Fruit fly (Drosophila melanogaster) whole organism, prepupa: ENCODE measurements around the gene CG18171.
A peak's percentile ranks its signal among the peaks of the same experiment; 100 is the strongest.

ENCODE experiments used
- Blimp-1 ChIP-seq: fragments of 200-800 bp; sonication (Bioruptor generic); optimal IDR thresholded peaks from 3 replicates; lab custom pipeline; 2017; ENCODE audit warnings: missing biosample characterization, missing genetic modification characterization, mild to moderate bottlenecking, moderate library complexity, missing genetic modification reagents
- CG10669 ChIP-seq: fragments of 200-800 bp; sonication (Bioruptor generic); optimal IDR thresholded peaks from 3 replicates; lab custom pipeline; 2018; ENCODE audit warnings: missing biosample characterization, mild to moderate bottlenecking, missing genetic modification characterization, moderate library complexity
- CG11294 ChIP-seq: fragments of 200-800 bp; sonication (Bioruptor generic); IDR thresholded peaks from 2 replicates; pipeline ENCODE4 v1.3.6; 2022; ENCODE audit warnings: missing biosample characterization, missing genetic modification characterization
- CG11762 ChIP-seq: fragments of 200-800 bp; sonication (Bioruptor generic); optimal IDR thresholded peaks from 3 replicates; lab custom pipeline; 2016; ENCODE audit warnings: missing biosample characterization, missing genetic modification characterization; ENCODE audit not compliant: insufficient read depth
- CG15336 ChIP-seq: fragments of 200-800 bp; sonication (Bioruptor generic); IDR thresholded peaks from 2 replicates; pipeline ENCODE4 v1.3.6; 2022; ENCODE audit warnings: missing biosample characterization, missing genetic modification characterization
- CG1621 ChIP-seq: fragments of 200-800 bp; sonication (Bioruptor generic); optimal IDR thresholded peaks from 3 replicates; lab custom pipeline; 2018; ENCODE audit warnings: missing biosample characterization, mild to moderate bottlenecking, missing genetic modification characterization
- CG31627 ChIP-seq: fragments of 200-800 bp; sonication (Bioruptor generic); optimal IDR thresholded peaks from 3 replicates; lab custom pipeline; 2016; ENCODE audit warnings: missing biosample characterization, missing genetic modification characterization
- CG32006 ChIP-seq: fragments of 200-800 bp; sonication (Bioruptor generic); optimal IDR thresholded peaks from 3 replicates; lab custom pipeline; 2017; ENCODE audit warnings: missing biosample characterization, mild to moderate bottlenecking, missing genetic modification characterization
- CG34406 ChIP-seq: fragments of 200-800 bp; sonication (Bioruptor generic); optimal IDR thresholded peaks from 3 replicates; lab custom pipeline; 2016; ENCODE audit warnings: missing biosample characterization, missing genetic modification characterization
- CG3919 ChIP-seq: fragments of 200-800 bp; sonication (Bioruptor generic); optimal IDR thresholded peaks from 3 replicates; lab custom pipeline; 2016; ENCODE audit warnings: missing biosample characterization, missing genetic modification characterization
- CG6276 ChIP-seq: fragments of 200-800 bp; sonication (Bioruptor generic); optimal IDR thresholded peaks from 2 replicates; lab custom pipeline; 2017; ENCODE audit warnings: missing biosample characterization, mild to moderate bottlenecking, missing genetic modification characterization
- CG6792 ChIP-seq: fragments of 200-800 bp; sonication (Bioruptor generic); optimal IDR thresholded peaks from 3 replicates; lab custom pipeline; 2016; ENCODE audit warnings: missing biosample characterization, missing genetic modification characterization
- CG6808 ChIP-seq: fragments of 200-800 bp; sonication (Bioruptor generic); optimal IDR thresholded peaks from 3 replicates; lab custom pipeline; 2017; ENCODE audit warnings: missing biosample characterization, missing genetic modification characterization, mild to moderate bottlenecking, moderate library complexity, missing genetic modification reagents
- CG8632 ChIP-seq: fragments of 200-800 bp; sonication (Bioruptor generic); optimal IDR thresholded peaks from 3 replicates; lab custom pipeline; 2016; ENCODE audit warnings: missing biosample characterization, missing genetic modification characterization
- CG9139 ChIP-seq: fragments of 200-800 bp; sonication (Bioruptor generic); optimal IDR thresholded peaks from 3 replicates; lab custom pipeline; 2017; ENCODE audit warnings: missing biosample characterization, mild to moderate bottlenecking, missing genetic modification characterization
- Eip75B ChIP-seq: fragments of 200-800 bp; sonication (Bioruptor generic); optimal IDR thresholded peaks from 3 replicates; lab custom pipeline; 2016; ENCODE audit warnings: missing biosample characterization, missing genetic modification characterization
- Eip78C ChIP-seq: fragments of 200-800 bp; sonication (Bioruptor generic); peaks from one replicate; lab custom pipeline; 2016; ENCODE audit warnings: missing biosample characterization, missing genetic modification characterization
- Ets96B ChIP-seq: fragments of 200-800 bp; optimal IDR thresholded peaks from 2 replicates; lab custom pipeline; 2019; ENCODE audit warnings: missing biosample characterization, mild to moderate bottlenecking, missing genetic modification characterization, moderate library complexity
- Gug ChIP-seq: fragments of 200-800 bp; sonication (Bioruptor generic); IDR thresholded peaks from 2 replicates; pipeline ENCODE4 v1.3.6; 2022; ENCODE audit warnings: missing biosample characterization, missing genetic modification characterization
- Hr38 ChIP-seq: sonication (Bioruptor generic); optimal IDR thresholded peaks from 2 replicates; lab custom pipeline; 2016; ENCODE audit warnings: missing biosample characterization, missing genetic modification characterization
- Hr39 ChIP-seq: fragments of 200-800 bp; sonication (Bioruptor generic); optimal IDR thresholded peaks from 2 replicates; lab custom pipeline; 2016; ENCODE audit warnings: missing biosample characterization, missing genetic modification characterization
- Hr4 ChIP-seq: fragments of 200-800 bp; sonication (Bioruptor generic); optimal IDR thresholded peaks from 3 replicates; lab custom pipeline; 2016; ENCODE audit warnings: missing biosample characterization, missing genetic modification characterization
- Lpt ChIP-seq: fragments of 200-800 bp; sonication (Bioruptor generic); optimal IDR thresholded peaks from 3 replicates; lab custom pipeline; 2016; ENCODE audit warnings: missing biosample characterization, missing genetic modification characterization
- Smox ChIP-seq: fragments of 200-800 bp; sonication (Bioruptor generic); optimal IDR thresholded peaks from 3 replicates; lab custom pipeline; 2016; ENCODE audit warnings: missing biosample characterization, missing genetic modification characterization
- Sox102F ChIP-seq: fragments of 200-800 bp; sonication (Bioruptor generic); optimal IDR thresholded peaks from 2 replicates; lab custom pipeline; 2016; ENCODE audit warnings: missing biosample characterization, mild to moderate bottlenecking, missing genetic modification characterization
- Sox14 ChIP-seq: fragments of 200-800 bp; sonication (Bioruptor generic); optimal IDR thresholded peaks from 3 replicates; lab custom pipeline; 2016; ENCODE audit warnings: missing biosample characterization, missing genetic modification characterization
- Sox15 ChIP-seq: fragments of 200-800 bp; sonication (Bioruptor generic); optimal IDR thresholded peaks from 3 replicates; lab custom pipeline; 2016; ENCODE audit warnings: missing biosample characterization, missing genetic modification characterization
- achi ChIP-seq: fragments of 200-800 bp; sonication (Bioruptor generic); optimal IDR thresholded peaks from 3 replicates; lab custom pipeline; 2016; ENCODE audit warnings: missing biosample characterization, missing genetic modification characterization
- acj6 ChIP-seq: fragments of 200-800 bp; sonication (Bioruptor generic); optimal IDR thresholded peaks from 3 replicates; lab custom pipeline; 2016; ENCODE audit warnings: missing biosample characterization, missing genetic modification characterization
- cyc ChIP-seq: fragments of 200-800 bp; sonication (Bioruptor generic); optimal IDR thresholded peaks from 3 replicates; lab custom pipeline; 2016; ENCODE audit warnings: missing biosample characterization, missing genetic modification characterization
- dac ChIP-seq: fragments of 200-800 bp; sonication (Bioruptor generic); optimal IDR thresholded peaks from 2 replicates; lab custom pipeline; 2017; ENCODE audit warnings: missing biosample characterization, mild to moderate bottlenecking, missing genetic modification characterization
- dsx ChIP-seq: fragments of 200-800 bp; optimal IDR thresholded peaks from 3 replicates; lab custom pipeline; 2019; ENCODE audit warnings: missing biosample characterization, mild to moderate bottlenecking, missing genetic modification characterization, moderate library complexity; ENCODE audit not compliant: poor library complexity, severe bottlenecking
- esn ChIP-seq: fragments of 200-800 bp; sonication (Bioruptor generic); optimal IDR thresholded peaks from 2 replicates; lab custom pipeline; 2016; ENCODE audit warnings: missing biosample characterization, mild to moderate bottlenecking, missing genetic modification characterization, moderate library complexity
- fd59A ChIP-seq: fragments of 200-800 bp; sonication (Bioruptor generic); optimal IDR thresholded peaks from 2 replicates; lab custom pipeline; 2017; ENCODE audit warnings: missing biosample characterization, mild to moderate bottlenecking, missing genetic modification characterization, missing genetic modification reagents
- fd85E ChIP-seq: fragments of 200-800 bp; sonication (Bioruptor generic); optimal IDR thresholded peaks from 3 replicates; lab custom pipeline; 2016; ENCODE audit warnings: missing biosample characterization, missing genetic modification characterization
- fkh ChIP-seq: fragments of 200-800 bp; sonication (Bioruptor generic); optimal IDR thresholded peaks from 3 replicates; lab custom pipeline; 2017; ENCODE audit warnings: missing biosample characterization, mild to moderate bottlenecking, missing genetic modification characterization, moderate library complexity
- lz ChIP-seq: fragments of 200-800 bp; sonication (Bioruptor generic); optimal IDR thresholded peaks from 3 replicates; lab custom pipeline; 2016; ENCODE audit warnings: missing biosample characterization, missing genetic modification characterization
- net ChIP-seq: fragments of 200-800 bp; sonication (Bioruptor generic); optimal IDR thresholded peaks from 3 replicates; lab custom pipeline; 2016; ENCODE audit warnings: missing biosample characterization, missing genetic modification characterization
- salr ChIP-seq, 2 experiments: fragments of 200-800 bp; sonication (Bioruptor generic); optimal IDR thresholded peaks; 3 replicates each; lab custom pipeline; 2016 to 2018; ENCODE audit warnings: missing biosample characterization in 2 of 2, missing genetic modification characterization in 2 of 2, mild to moderate bottlenecking in 1 of 2
- spab ChIP-seq: fragments of 200-800 bp; sonication (Bioruptor generic); optimal IDR thresholded peaks from 2 replicates; lab custom pipeline; 2017; ENCODE audit warnings: missing biosample characterization, mild to moderate bottlenecking, missing genetic modification characterization, missing genetic modification reagents
- topi ChIP-seq: fragments of 200-800 bp; sonication (Bioruptor generic); optimal IDR thresholded peaks from 3 replicates; lab custom pipeline; 2016; ENCODE audit warnings: missing biosample characterization, missing genetic modification characterization
- vri ChIP-seq: fragments of 200-800 bp; sonication (Bioruptor generic); optimal IDR thresholded peaks from 3 replicates; lab custom pipeline; 2016; ENCODE audit warnings: missing biosample characterization, mild to moderate bottlenecking, missing genetic modification characterization

The CG18171 gene

dm6 chr3L:1738375-1739328 is 15.7 kb upstream of the CG18171 start, which contains the start of gene Gk2:
Gk2 (plus strand) TSS chr3L:1738407.
- TF ChIP-seq Eip78C (GFP tag; lab: Kevin White, UChicago) (peak; percentile 59), vri (GFP tag; lab: Kevin White, UChicago) (peak; percentile 31), fd85E (GFP tag; lab: Kevin White, UChicago) (no peak), fkh (peak; percentile 59), CG1621 (no peak), lz (peak; percentile 6)
- TF ChIP-seq, all 60 proteins: peak for 4

- peak; percentile 44 for TF ChIP-seq fkh
- TF ChIP-seq CG34406 (GFP tag; lab: Kevin White, UChicago), result no peak
- TF ChIP-seq salr (GFP tag; optimal IDR thresholded peaks at IDR 0.05; lab: Kevin White, UChicago), result no peak
- TF ChIP-seq, all 60 proteins: peak for 1
These were observed 15.0 kb upstream of the CG18171 start, which contains the start of gene PIG-Wb for dm6 chr3L:1737898-1738322. PIG-Wb (minus strand) TSS chr3L:1738106.

- TF ChIP-seq spab (GFP tag; lab: Kevin White, UChicago) (no peak), fd85E (GFP tag; lab: Kevin White, UChicago) (no peak), CG11762 (GFP tag; lab: Kevin White, UChicago) (no peak), CG3919 (GFP tag; lab: Kevin White, UChicago) (no peak), CG31627 (GFP tag; lab: Kevin White, UChicago) (no peak), CG6808 (GFP tag; lab: Kevin White, UChicago) (no peak), CG6276 (GFP tag; lab: Kevin White, UChicago) (no peak), Smox (GFP tag; lab: Kevin White, UChicago) (no peak), Sox15 (no peak), net (GFP tag; lab: Kevin White, UChicago) (no peak), Eip78C (GFP tag; lab: Kevin White, UChicago) (no peak), CG9139 (no peak), CG34406 (GFP tag; lab: Kevin White, UChicago) (no peak), Sox102F (GFP tag; lab: Kevin White, UChicago) (no peak), fkh (no peak), Sox14 (GFP tag; lab: Kevin White, UChicago) (no peak), Hr39 (GFP tag; lab: Kevin White, UChicago) (no peak)
These were observed 12.7 kb upstream of the CG18171 start, which contains the start of gene Oseg4 for dm6 chr3L:1735603-1736002. Oseg4 (minus strand) TSS chr3L:1735767.

- TF ChIP-seq spab (GFP tag; lab: Kevin White, UChicago) (no peak), topi (GFP tag; lab: Kevin White, UChicago) (peak; percentile 47), Eip75B (GFP tag; lab: Kevin White, UChicago) (peak; percentile 36), esn (GFP tag; lab: Kevin White, UChicago) (peak; percentile 39), CG10669 (GFP tag; lab: Kevin White, UChicago) (no peak), CG31627 (GFP tag; lab: Kevin White, UChicago) (no peak), CG15336 (GFP tag; lab: Robert Waterston, UW) (no peak), lz (peak; percentile 31), Ets96B (tag; lab: Kevin White, UChicago) (peak; percentile 16), Blimp-1 (no peak), achi (GFP tag; lab: Kevin White, UChicago) (no peak), dac (no peak), dsx (GFP tag; lab: Kevin White, UChicago) (peak; percentile 37), Gug (GFP tag; lab: Robert Waterston, UW) (no peak), Hr4 (GFP tag; lab: Kevin White, UChicago) (no peak), Sox15 (no peak), salr (GFP tag; optimal IDR thresholded peaks at IDR 0.05; lab: Kevin White, UChicago) (no peak), CG11294 (GFP tag; lab: Robert Waterston, UW) (no peak), Hr38 (GFP tag; lab: Kevin White, UChicago) (no peak), CG8632 (GFP tag; lab: Kevin White, UChicago) (no peak), fd59A (no peak), acj6 (GFP tag; lab: Kevin White, UChicago) (no peak), CG6808 (GFP tag; lab: Kevin White, UChicago) (no peak), cyc (GFP tag; lab: Kevin White, UChicago) (no peak), CG6792 (no peak), Lpt (GFP tag; lab: Kevin White, UChicago) (no peak), CG32006 (no peak), vri (GFP tag; lab: Kevin White, UChicago) (peak; percentile 24), net (GFP tag; lab: Kevin White, UChicago) (peak; percentile 22), fd85E (GFP tag; lab: Kevin White, UChicago) (no peak)
These were observed 7.9 kb upstream of the CG18171 start, which contains the start of gene drpr for dm6 chr3L:1730873-1731272. drpr (minus strand) TSS chr3L:1731107.
